Worm (Caenorhabditis elegans) whole organism, midembryonic: ENCODE measurements around the gene ttr-43.

Source experiments
- T22C8.4 ChIP-seq: fragments of 200-800 bp; sonication (Bioruptor generic); IDR thresholded peaks from 2 replicates; pipeline ENCODE4 v1.3.6; 2022; ENCODE audit warnings: missing genetic modification characterization, missing compliant biosample characterization
- cog-1 ChIP-seq: sonication (generic microtip); optimal IDR thresholded peaks from 2 replicates; lab custom pipeline; 2016; ENCODE audit warnings: missing genetic modification characterization, missing compliant biosample characterization
- flt-1 ChIP-seq: fragments of 200-800 bp; sonication (Bioruptor generic); IDR thresholded peaks from 2 replicates; pipeline ENCODE4 v1.3.6; 2022; ENCODE audit warnings: missing genetic modification characterization, missing compliant biosample characterization
- klf-2 ChIP-seq: fragments of 200-800 bp; sonication (Bioruptor generic); conservative IDR thresholded peaks from 2 replicates; pipeline ENCODE4 v1.3.6; 2022; ENCODE audit warnings: missing genetic modification reagents, missing genetic modification characterization, missing compliant biosample characterization
- med-1 ChIP-seq: sonication (generic microtip); optimal IDR thresholded peaks from 2 replicates; lab custom pipeline; 2017; ENCODE audit warnings: missing genetic modification characterization, mild to moderate bottlenecking, missing compliant biosample characterization, antibody characterized with exemption, missing genetic modification reagents; ENCODE audit not compliant: insufficient read depth
- ref-1 ChIP-seq: fragments of 200-800 bp; sonication (Bioruptor generic); conservative IDR thresholded peaks from 2 replicates; pipeline ENCODE4 v1.3.6; 2022; ENCODE audit warnings: missing genetic modification reagents, missing genetic modification characterization, missing compliant biosample characterization
- tab-1 ChIP-seq: fragments of 200-800 bp; sonication (Bioruptor generic); IDR thresholded peaks from 2 replicates; pipeline ENCODE4 v1.3.6; 2022; ENCODE audit warnings: missing genetic modification characterization, missing compliant biosample characterization
- ztf-23 ChIP-seq: fragments of 200-800 bp; sonication (Bioruptor generic); IDR thresholded peaks from 2 replicates; pipeline ENCODE4 v1.3.6; 2022; ENCODE audit warnings: missing genetic modification reagents, missing genetic modification characterization, missing compliant biosample characterization
- ztf-29 ChIP-seq: fragments of 200-800 bp; sonication (Bioruptor generic); IDR thresholded peaks from 2 replicates; pipeline ENCODE4 v1.3.6; 2022; ENCODE audit warnings: missing genetic modification reagents, missing genetic modification characterization, missing compliant biosample characterization

ttr-43 gene

DNA sequence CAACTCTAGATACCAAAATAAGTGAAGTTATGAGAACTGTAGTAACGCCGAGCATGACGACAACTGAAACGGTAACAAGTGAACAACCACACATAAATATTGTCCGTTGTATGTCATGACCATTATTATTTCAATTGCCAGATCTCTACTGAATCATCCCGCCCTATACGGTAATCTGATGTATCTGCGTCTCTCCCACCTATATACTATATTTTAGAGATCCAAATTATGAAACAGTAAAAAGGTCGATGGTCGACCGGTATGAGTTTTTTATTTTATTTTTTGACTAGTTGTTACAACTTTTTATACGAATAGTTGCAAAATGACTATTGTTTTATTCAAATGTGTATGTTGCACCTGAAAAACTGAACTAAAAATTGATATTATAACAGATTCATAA, at the start of gene ttr-43:
Gene ttr-43, minus strand, starts transcription at position 101 of the 400 bp plus-strand sequence.
- TF ChIP-seq med-1 (GFP tag; lab: Kevin White, UChicago) (no peak), cog-1 (tag; lab: Kevin White, UChicago) (no peak), ref-1 (GFP tag; lab: Robert Waterston, UW) (no peak), tab-1 (no peak)

ce11 chrV:12637764-12638502, 47.4 kb upstream of the ttr-43 start:
- TF ChIP-seq tab-1 (no peak), med-1 (GFP tag; lab: Kevin White, UChicago) (no peak), T22C8.4 (no peak), cog-1 (tag; lab: Kevin White, UChicago) (no peak), flt-1 (GFP tag; lab: Robert Waterston, UW) (no peak)

ce11 chrV:12637238-12637690, 46.8 kb upstream of the ttr-43 start, which contains the start of gene F56H9.2:
F56H9.2 (plus strand) TSS chrV:12637663.
- TF ChIP-seq ztf-23 (GFP tag; lab: Robert Waterston, UW) (0 out of 2 replicates have a peak, but pooled peaks have one; percentile 48), tab-1 (no peak), klf-2 (GFP tag; lab: Robert Waterston, UW) (no peak)

- no peak for TF ChIP-seq klf-2 (GFP tag; lab: Robert Waterston, UW)
- TF ChIP-seq tab-1: no peak
- TF ChIP-seq T22C8.4: no peak
- no peak for TF ChIP-seq med-1 (GFP tag; lab: Kevin White, UChicago)
- TF ChIP-seq flt-1 (GFP tag; lab: Robert Waterston, UW): no peak
- TF ChIP-seq cog-1 (tag; lab: Kevin White, UChicago): no peak
- no peak for TF ChIP-seq ztf-23 (GFP tag; lab: Robert Waterston, UW)
- TF ChIP-seq ref-1 (GFP tag; lab: Robert Waterston, UW): no peak
- TF ChIP-seq ztf-29 (GFP tag; lab: Robert Waterston, UW): no peak
Measured at ce11 chrV:12636248-12636647, 45.7 kb upstream of the ttr-43 start.

- TF ChIP-seq klf-2 (GFP tag; lab: Robert Waterston, UW) (no peak), ztf-29 (GFP tag; lab: Robert Waterston, UW) (no peak), cog-1 (tag; lab: Kevin White, UChicago) (no peak), ref-1 (GFP tag; lab: Robert Waterston, UW) (no peak), med-1 (GFP tag; lab: Kevin White, UChicago) (no peak), tab-1 (no peak), flt-1 (GFP tag; lab: Robert Waterston, UW) (no peak), T22C8.4 (no peak), ztf-23 (GFP tag; lab: Robert Waterston, UW) (no peak)
Measured at ce11 chrV:12635218-12635617, 44.7 kb upstream of the ttr-43 start.

DNA sequence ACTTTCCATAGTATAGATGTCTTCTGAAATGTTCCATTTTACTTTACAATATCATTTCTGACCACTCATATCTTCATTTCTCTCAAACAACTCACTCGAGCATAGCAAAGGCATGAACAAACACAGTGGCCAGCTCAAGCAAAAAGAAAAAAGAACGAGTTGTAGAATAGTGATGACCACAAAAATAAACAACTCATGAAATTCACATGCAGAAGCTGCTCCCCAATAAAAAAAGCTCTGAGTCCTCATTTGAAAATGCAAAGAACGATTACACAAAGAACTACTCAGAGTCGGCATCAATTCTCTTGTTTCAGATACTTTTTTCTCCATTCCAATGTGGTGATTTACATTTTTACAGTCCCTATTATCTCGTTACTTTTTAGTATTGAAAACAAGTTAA, 44.2 kb upstream of the ttr-43 start:
- TF ChIP-seq tab-1: no peak
- TF ChIP-seq klf-2 (GFP tag; lab: Robert Waterston, UW): no peak
- no peak for TF ChIP-seq T22C8.4
- no peak for TF ChIP-seq flt-1 (GFP tag; lab: Robert Waterston, UW)
- no peak for TF ChIP-seq cog-1 (tag; lab: Kevin White, UChicago)
- TF ChIP-seq ztf-29 (GFP tag; lab: Robert Waterston, UW): no peak
- TF ChIP-seq ztf-23 (GFP tag; lab: Robert Waterston, UW): no peak
- TF ChIP-seq ref-1 (GFP tag; lab: Robert Waterston, UW): no peak
- no peak for TF ChIP-seq med-1 (GFP tag; lab: Kevin White, UChicago)

ce11 chrV:12634050-12634449, 43.5 kb upstream of the ttr-43 start:
- TF ChIP-seq med-1 (GFP tag; lab: Kevin White, UChicago): no peak
- TF ChIP-seq ztf-29 (GFP tag; lab: Robert Waterston, UW): no peak
- no peak for TF ChIP-seq klf-2 (GFP tag; lab: Robert Waterston, UW)
- no peak for TF ChIP-seq tab-1
- TF ChIP-seq ref-1 (GFP tag; lab: Robert Waterston, UW): no peak
- no peak for TF ChIP-seq ztf-23 (GFP tag; lab: Robert Waterston, UW)
- no peak for TF ChIP-seq T22C8.4
- TF ChIP-seq flt-1 (GFP tag; lab: Robert Waterston, UW): no peak
- no peak for TF ChIP-seq cog-1 (tag; lab: Kevin White, UChicago)

DNA sequence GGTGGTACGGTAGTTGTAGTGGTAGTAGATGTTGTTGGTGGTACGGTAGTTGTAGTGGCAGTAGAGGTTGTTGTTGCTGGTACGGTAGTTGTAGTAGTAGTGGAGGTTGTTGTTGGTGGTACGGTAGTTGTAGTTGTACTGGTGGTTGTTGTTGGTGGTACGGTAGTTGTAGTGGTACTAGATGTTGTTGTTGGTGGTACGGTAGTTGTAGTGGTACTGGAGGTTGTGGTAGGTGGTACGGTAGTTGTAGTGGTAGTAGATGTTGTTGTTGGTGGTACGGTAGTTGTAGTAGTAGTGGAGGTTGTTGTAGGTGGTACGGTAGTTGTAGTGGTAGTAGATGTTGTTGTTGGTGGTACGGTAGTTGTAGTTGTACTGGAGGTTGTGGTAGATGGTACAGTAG, 42.5 kb upstream of the ttr-43 start:
- 0 out of 2 replicates have a peak, but pooled peaks have one; percentile 61 for TF ChIP-seq ztf-23 (GFP tag; lab: Robert Waterston, UW)
- 0 out of 2 replicates have a peak, but pooled peaks have one; percentile 14 for TF ChIP-seq flt-1 (GFP tag; lab: Robert Waterston, UW)
- TF ChIP-seq cog-1 (tag; lab: Kevin White, UChicago): no peak

DNA sequence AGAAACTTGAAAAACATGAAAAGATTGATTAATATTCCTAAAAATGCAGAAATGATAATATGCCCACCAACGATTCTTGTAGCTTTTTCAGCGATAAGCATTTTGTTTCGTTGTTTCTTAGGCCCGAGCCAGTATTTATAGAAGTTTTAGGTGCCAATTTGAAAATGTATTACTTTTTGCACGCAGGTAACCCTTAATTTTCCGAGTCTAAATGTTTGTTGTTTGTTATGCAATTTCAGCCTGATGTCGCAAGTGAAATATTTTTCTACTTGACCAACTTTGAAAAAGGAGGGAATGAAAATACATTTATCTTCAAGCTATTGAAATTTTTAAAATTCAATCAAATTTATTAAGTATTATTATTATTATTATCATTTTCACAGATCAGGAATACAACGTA, 41.5 kb upstream of the ttr-43 start, which contains the start of gene srx-113:
Gene srx-113, minus strand, starts transcription at position 101 of the 400 bp plus-strand sequence.
- TF ChIP-seq flt-1 (GFP tag; lab: Robert Waterston, UW) (no peak), klf-2 (GFP tag; lab: Robert Waterston, UW) (no peak), ztf-29 (GFP tag; lab: Robert Waterston, UW) (no peak), tab-1 (no peak), med-1 (GFP tag; lab: Kevin White, UChicago) (no peak), ztf-23 (GFP tag; lab: Robert Waterston, UW) (no peak), T22C8.4 (no peak), cog-1 (tag; lab: Kevin White, UChicago) (no peak), ref-1 (GFP tag; lab: Robert Waterston, UW) (no peak)

- no peak for TF ChIP-seq ztf-29 (GFP tag; lab: Robert Waterston, UW)
- no peak for TF ChIP-seq ref-1 (GFP tag; lab: Robert Waterston, UW)
Measured at ce11 chrV:12629743-12630142, 39.2 kb upstream of the ttr-43 start, which contains the start of gene F56H9.6. F56H9.6 (minus strand) TSS chrV:12629843.
